Fruit fly (Drosophila melanogaster) whole organism, wandering third instar larva: ENCODE measurements around the gene Fum3.

Experiments used
- CrebA ChIP-seq: fragments of 200-800 bp; sonication (Bioruptor generic); optimal IDR thresholded peaks from 2 replicates; lab custom pipeline; 2016; ENCODE audit warnings: missing biosample characterization, mild to moderate bottlenecking, missing genetic modification characterization, borderline replicate concordance
- GATAd ChIP-seq: sonication (Bioruptor generic); optimal IDR thresholded peaks from 2 replicates; lab custom pipeline; 2016; ENCODE audit warnings: missing biosample characterization, missing genetic modification characterization
- Hr78 ChIP-seq: fragments of >200 bp; optimal IDR thresholded peaks from 2 replicates; lab custom pipeline; 2017; ENCODE audit warnings: missing biosample characterization, missing genetic modification characterization
- Jra ChIP-seq: sonication (Bioruptor generic); optimal IDR thresholded peaks from 2 replicates; lab custom pipeline; 2016; ENCODE audit warnings: missing biosample characterization, missing genetic modification characterization
- N ChIP-seq: fragments of >200 bp; optimal IDR thresholded peaks from 2 replicates; lab custom pipeline; 2018; ENCODE audit warnings: missing biosample characterization, missing external identifiers, missing genetic modification characterization
- Rel ChIP-seq, 2 experiments: fragments of 200-800 bp; sonication (Bioruptor generic) in 1 of 2; optimal IDR thresholded peaks; 2 replicates in 1 of 2; 3 replicates in 1 of 2; lab custom pipeline; 2016 to 2019; ENCODE audit warnings: mild to moderate bottlenecking in 2 of 2, missing biosample characterization in 2 of 2, missing genetic modification characterization in 2 of 2, moderate library complexity in 1 of 2
- br ChIP-seq: fragments of 200-800 bp; sonication (Bioruptor generic); optimal IDR thresholded peaks from 2 replicates; lab custom pipeline; 2016; ENCODE audit warnings: missing biosample characterization, missing genetic modification characterization
- brk ChIP-seq: fragments of 200-800 bp; sonication (Bioruptor generic); optimal IDR thresholded peaks from 2 replicates; lab custom pipeline; 2016; ENCODE audit warnings: missing biosample characterization, mild to moderate bottlenecking, missing genetic modification characterization
- foxo ChIP-seq, 2 experiments: fragments of 200-800 bp; sonication (Bioruptor generic); optimal IDR thresholded peaks; 2 replicates in 1 of 2; 3 replicates in 1 of 2; lab custom pipeline; 2016 to 2017; ENCODE audit warnings: missing biosample characterization in 2 of 2, missing genetic modification characterization in 2 of 2
- h ChIP-seq: fragments of 200-800 bp; sonication (Bioruptor generic); optimal IDR thresholded peaks from 3 replicates; lab custom pipeline; 2016; ENCODE audit warnings: missing biosample characterization, mild to moderate bottlenecking, missing genetic modification characterization
- lola ChIP-seq: fragments of >200 bp; optimal IDR thresholded peaks from 2 replicates; lab custom pipeline; 2017; ENCODE audit warnings: missing biosample characterization, missing genetic modification characterization
- pan ChIP-seq: fragments of >200 bp; optimal IDR thresholded peaks from 2 replicates; lab custom pipeline; 2017
- tai ChIP-seq: sonication (Bioruptor generic); optimal IDR thresholded peaks from 2 replicates; lab custom pipeline; 2016; ENCODE audit warnings: missing biosample characterization, missing genetic modification characterization

DNA sequence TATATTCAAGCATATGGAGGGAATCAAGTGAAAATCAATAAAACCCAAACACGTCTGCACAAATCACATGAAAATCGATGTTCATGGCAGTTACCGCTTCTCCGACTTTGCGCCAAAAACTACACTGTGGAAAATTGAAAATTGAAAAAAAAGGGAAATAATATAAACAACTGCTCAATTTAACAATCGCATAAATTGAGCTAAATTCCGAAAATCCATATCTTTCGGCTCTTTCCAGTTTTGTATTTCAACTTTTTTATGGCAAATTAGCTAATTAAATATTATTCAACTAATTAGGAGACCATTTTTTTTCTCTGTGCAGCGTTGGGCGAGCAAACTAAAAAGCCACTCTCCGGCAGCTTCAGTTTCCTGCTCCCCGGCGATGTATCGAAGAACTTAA, 18.8 kb upstream of the Fum3 start:
- TF ChIP-seq CrebA (GFP tag; lab: Kevin White, UChicago) (no peak), GATAd (no peak), lola (GFP tag; lab: Kevin White, UChicago) (no peak), N (GFP tag; lab: Kevin White, UChicago) (no peak), foxo (GFP tag; optimal IDR thresholded peaks at IDR 0.05; lab: Kevin White, UChicago) (no peak), Hr78 (no peak), pan (lab: Kevin White, UChicago) (no peak), br (GFP tag; lab: Kevin White, UChicago) (no peak), Jra (GFP tag; lab: Kevin White, UChicago) (no peak), tai (GFP tag; lab: Kevin White, UChicago) (no peak), Rel (GFP tag; optimal IDR thresholded peaks at IDR 0.05; lab: Kevin White, UChicago) (no peak), Rel (tag; optimal IDR thresholded peaks at IDR 0.05; lab: Kevin White, UChicago) (no peak), brk (GFP tag; lab: Kevin White, UChicago) (no peak), h (no peak)
